Worm (Caenorhabditis elegans): ENCODE results near the gene mbk-2.

- TF ChIP-seq snpc-4 (tag; optimal IDR thresholded peaks at IDR 0.05) (no peak), lsy-2 (tag; optimal IDR thresholded peaks at IDR 0.05) (no peak), nhr-237 (tag; optimal IDR thresholded peaks at IDR 0.05) (no peak), unc-62 (GFP tag; optimal IDR thresholded peaks at IDR 0.05) (peak; percentile 33), tbx-8 (GFP tag; optimal IDR thresholded peaks at IDR 0.05) (no peak), lin-13 (tag; optimal IDR thresholded peaks at IDR 0.05) (no peak), ces-1 (GFP tag; optimal IDR thresholded peaks at IDR 0.05) (peak; percentile 12), nhr-12 (tag; optimal IDR thresholded peaks at IDR 0.05) (no peak), elt-3 (tag; optimal IDR thresholded peaks at IDR 0.05) (no peak), elt-1 (tag; optimal IDR thresholded peaks at IDR 0.05; ENCODE audit: borderline replicate concordance, insufficient read depth) (peak; percentile 92), pha-4 (tag; optimal IDR thresholded peaks at IDR 0.05) (no peak), nhr-76 (tag; optimal IDR thresholded peaks at IDR 0.05) (no peak), sem-2 (GFP tag; optimal IDR thresholded peaks at IDR 0.05) (no peak)
These were observed 27.9 kb downstream of the mbk-2 start for ce11 chrIV:13036835-13037234.
